Worm (Caenorhabditis elegans) whole organism, L4 larva: Measurements from ENCODE around the gene prx-3.

Experiments used
- ama-1 ChIP-seq: fragments of 150-350 bp; optimal IDR thresholded peaks from 2 replicates; lab custom pipeline; 2014; ENCODE audit warnings: inconsistent platforms, mixed read lengths
- ces-1 ChIP-seq: fragments of 150-350 bp; sonication (generic microtip); optimal IDR thresholded peaks from 4 replicates; lab custom pipeline; 2014; ENCODE audit warnings: missing biosample characterization, missing genetic modification reagents, missing genetic modification characterization
- nhr-77 ChIP-seq: fragments of 150-350 bp; optimal IDR thresholded peaks from 2 replicates; lab custom pipeline; 2014; ENCODE audit warnings: missing biosample characterization, missing genetic modification characterization
- unc-39 ChIP-seq: sonication (generic microtip); optimal IDR thresholded peaks from 2 replicates; lab custom pipeline; 2017; ENCODE audit warnings: missing biosample characterization, missing genetic modification characterization

- TF ChIP-seq ama-1 (lab: Kevin White, UChicago) (no peak), unc-39 (tag; lab: Kevin White, UChicago) (no peak), ces-1 (GFP tag; lab: Kevin White, UChicago) (no peak), nhr-77 (tag; lab: Kevin White, UChicago) (no peak)
Observed at ce11 chrX:6103297-6103696, 9.4 kb downstream of the prx-3 start, which contains the start of gene C15H9.11.
